1 fruit fly cellular context compared by ENCODE assay signal in genomic region chr3L:18622422-18622739, dm6.
TF ChIP-seq lines count a peak whose summit lies in the region.

bora (plus strand) TSS chr3L:18622692.

TF ChIP-seq in whole organism, embryonic, 481 proteins besides CTCF, POLR2A, EP300 and RAD21 (continued from another document):
- TF ChIP-seq ERR (GFP tag; optimal IDR thresholded peaks at IDR 0.05; lab: Kevin White, UChicago) (no peak), Ets65A (GFP tag; lab: Kevin White, UChicago) (peak; percentile 63), mam (GFP tag; optimal IDR thresholded peaks at IDR 0.05; lab: Kevin White, UChicago) (peak; percentile 1), CG2116 (GFP tag; optimal IDR thresholded peaks at IDR 0.05; lab: Kevin White, UChicago) (peak; percentile 74), maf-S (GFP tag; optimal IDR thresholded peaks at IDR 0.05; lab: Kevin White, UChicago) (peak; percentile 25), phol (tag; optimal IDR thresholded peaks at IDR 0.05; lab: Kevin White, UChicago) (peak; percentile 38), CG14710 (tag; optimal IDR thresholded peaks at IDR 0.05; lab: Kevin White, UChicago) (peak; percentile 20), Dp (GFP tag; optimal IDR thresholded peaks at IDR 0.05; lab: Kevin White, UChicago) (peak; percentile 82), CG16813 (GFP tag; IDR thresholded peaks at IDR 0.05; lab: Robert Waterston, UW; ENCODE audit: partially characterized antibody) (peak; percentile 24; the same call in 1 of the 3 replicates), CG17186 (GFP tag; optimal IDR thresholded peaks at IDR 0.05; lab: Kevin White, UChicago) (peak; percentile 21), pan (optimal IDR thresholded peaks at IDR 0.05; lab: Kevin White, UChicago) (no peak), pan (GFP tag; optimal IDR thresholded peaks at IDR 0.05 in 1 of 2, IDR thresholded peaks at IDR 0.05 in 1 of 2) (no peak), Myb (GFP tag; optimal IDR thresholded peaks at IDR 0.05; lab: Kevin White, UChicago) (peak; percentile 92), CG10267 (tag; optimal IDR thresholded peaks at IDR 0.05; lab: Kevin White, UChicago) (peak; percentile 88), CG14860 (GFP tag; IDR thresholded peaks at IDR 0.05; lab: Robert Waterston, UW; ENCODE audit: partially characterized antibody) (0 out of 3 replicates have a peak, but pooled peaks have one; percentile 24), CG4360 (GFP tag; IDR thresholded peaks at IDR 0.05; lab: Robert Waterston, UW) (no peak), CG30020 (tag; optimal IDR thresholded peaks at IDR 0.05; lab: Kevin White, UChicago) (peak; percentile 14), hth (optimal IDR thresholded peaks at IDR 0.05; lab: Kevin White, UChicago) (no peak), Sin3A (optimal IDR thresholded peaks at IDR 0.05; lab: Kevin White, UChicago) (peak; percentile 73), CoRest (tag; optimal IDR thresholded peaks at IDR 0.05; lab: Kevin White, UChicago) (peak; percentile 24), HLH54F (GFP tag; optimal IDR thresholded peaks at IDR 0.05; lab: Kevin White, UChicago) (no peak), Lim3 (GFP tag; IDR thresholded peaks at IDR 0.05; lab: Robert Waterston, UW) (no peak), stwl (tag; optimal IDR thresholded peaks at IDR 0.05; lab: Kevin White, UChicago) (peak; percentile 47), dpn (GFP tag; optimal IDR thresholded peaks at IDR 0.05; lab: Kevin White, UChicago) (peak in 1 of 2 experiments; percentile 14), nmo (GFP tag; optimal IDR thresholded peaks at IDR 0.05; lab: Kevin White, UChicago) (peak; percentile 16), trem (tag; optimal IDR thresholded peaks at IDR 0.05; lab: Kevin White, UChicago) (peak; percentile 17), jumu (GFP tag; optimal IDR thresholded peaks at IDR 0.05; lab: Kevin White, UChicago) (peak; percentile 6), BEAF-32 (GFP tag; optimal IDR thresholded peaks at IDR 0.05; lab: Kevin White, UChicago) (peak; percentile 44), CG32767 (GFP tag; IDR thresholded peaks at IDR 0.05; lab: Robert Waterston, UW) (no peak)
TF ChIP-seq in whole organism, embryonic: peak in this region for 39.
